Fruit fly (Drosophila melanogaster) Kc167 (cell line): Measurements from ENCODE around the gene CG5783.

Experiments used
- Sin3A ChIP-seq: fragments of >200 bp; optimal IDR thresholded peaks from 2 replicates; lab custom pipeline; 2018; ENCODE audit warnings: missing external identifiers
- ttk ChIP-seq: sonication (Bioruptor generic); optimal IDR thresholded peaks from 2 replicates; lab custom pipeline; 2017; ENCODE audit warnings: missing external identifiers

- TF ChIP-seq Sin3A (lab: Kevin White, UChicago), result no peak
- TF ChIP-seq ttk, result no peak
Measured at dm6 chr2L:18151134-18151825, 4.6 kb upstream of the CG5783 start.
